Fruit fly (Drosophila melanogaster): ENCODE data around the gene CG31103.

The CG31103 gene

dm6 chr3R:25219018-25219417 lies at the start of gene CG31103:
Gene CG31103, plus strand, starts transcription at chr3R:25219318.
- TF ChIP-seq usp (GFP tag; optimal IDR thresholded peaks at IDR 0.05) (no peak), CG8478 (optimal IDR thresholded peaks at IDR 0.05) (no peak), psq (optimal IDR thresholded peaks at IDR 0.05) (no peak)

- no peak for TF ChIP-seq EcR (GFP tag; optimal IDR thresholded peaks at IDR 0.05)
- no peak for TF ChIP-seq pan (optimal IDR thresholded peaks at IDR 0.05)
- no peak for TF ChIP-seq CG8478 (optimal IDR thresholded peaks at IDR 0.05)
- no peak for TF ChIP-seq usp (GFP tag; optimal IDR thresholded peaks at IDR 0.05)
- TF ChIP-seq psq (optimal IDR thresholded peaks at IDR 0.05): no peak
- no peak for TF ChIP-seq Dll (optimal IDR thresholded peaks at IDR 0.05)
These were observed 46.8 kb upstream of the CG31103 start for dm6 chr3R:25172353-25172752.

- TF ChIP-seq Dll (optimal IDR thresholded peaks at IDR 0.05) (no peak), EcR (GFP tag; optimal IDR thresholded peaks at IDR 0.05) (no peak)
These were observed 46.1 kb upstream of the CG31103 start for dm6 chr3R:25172976-25173375.

dm6 chr3R:25174244-25174643 lies 44.9 kb upstream of the CG31103 start:
- TF ChIP-seq CG8478 (optimal IDR thresholded peaks at IDR 0.05) (no peak), pan (optimal IDR thresholded peaks at IDR 0.05) (peak; percentile 89), psq (optimal IDR thresholded peaks at IDR 0.05) (no peak), usp (GFP tag; optimal IDR thresholded peaks at IDR 0.05) (no peak), EcR (GFP tag; optimal IDR thresholded peaks at IDR 0.05) (no peak), Dll (optimal IDR thresholded peaks at IDR 0.05) (no peak)

dm6 chr3R:25176517-25176916 lies 42.6 kb upstream of the CG31103 start:
- TF ChIP-seq CG8478 (optimal IDR thresholded peaks at IDR 0.05) (no peak), Dll (optimal IDR thresholded peaks at IDR 0.05) (no peak), pan (optimal IDR thresholded peaks at IDR 0.05) (no peak), psq (optimal IDR thresholded peaks at IDR 0.05) (no peak), usp (GFP tag; optimal IDR thresholded peaks at IDR 0.05) (no peak), EcR (GFP tag; optimal IDR thresholded peaks at IDR 0.05) (no peak)

- TF ChIP-seq psq (optimal IDR thresholded peaks at IDR 0.05) (no peak), pan (optimal IDR thresholded peaks at IDR 0.05) (no peak), EcR (GFP tag; optimal IDR thresholded peaks at IDR 0.05) (no peak), CG8478 (optimal IDR thresholded peaks at IDR 0.05) (no peak), Dll (optimal IDR thresholded peaks at IDR 0.05) (no peak), usp (GFP tag; optimal IDR thresholded peaks at IDR 0.05) (no peak)
These were observed 41.7 kb upstream of the CG31103 start for dm6 chr3R:25177429-25177828.

dm6 chr3R:25178521-25178920 lies 40.6 kb upstream of the CG31103 start:
- TF ChIP-seq pan (optimal IDR thresholded peaks at IDR 0.05) (peak; percentile 32), CG8478 (optimal IDR thresholded peaks at IDR 0.05) (no peak), psq (optimal IDR thresholded peaks at IDR 0.05) (no peak)

dm6 chr3R:25181424-25181823 lies 37.7 kb upstream of the CG31103 start:
- TF ChIP-seq pan (optimal IDR thresholded peaks at IDR 0.05) (no peak), psq (optimal IDR thresholded peaks at IDR 0.05) (no peak), usp (GFP tag; optimal IDR thresholded peaks at IDR 0.05) (no peak), CG8478 (optimal IDR thresholded peaks at IDR 0.05) (no peak), EcR (GFP tag; optimal IDR thresholded peaks at IDR 0.05) (no peak), Dll (optimal IDR thresholded peaks at IDR 0.05) (no peak)

dm6 chr3R:25183484-25184442 lies 35.4 kb upstream of the CG31103 start, which contains the start of gene dan:
Gene dan, plus strand, starts transcription at chr3R:25184383.
- TF ChIP-seq usp (GFP tag; optimal IDR thresholded peaks at IDR 0.05) (no peak), Dll (optimal IDR thresholded peaks at IDR 0.05) (no peak), CG8478 (optimal IDR thresholded peaks at IDR 0.05) (no peak), EcR (GFP tag; optimal IDR thresholded peaks at IDR 0.05) (no peak), pan (optimal IDR thresholded peaks at IDR 0.05) (no peak), psq (optimal IDR thresholded peaks at IDR 0.05) (no peak)

- TF ChIP-seq CG8478 (optimal IDR thresholded peaks at IDR 0.05): peak; percentile 43
- no peak for TF ChIP-seq usp (GFP tag; optimal IDR thresholded peaks at IDR 0.05)
These were observed 34.6 kb upstream of the CG31103 start for dm6 chr3R:25184540-25184939.

- no peak for TF ChIP-seq Dll (optimal IDR thresholded peaks at IDR 0.05)
- no peak for TF ChIP-seq EcR (GFP tag; optimal IDR thresholded peaks at IDR 0.05)
- no peak for TF ChIP-seq psq (optimal IDR thresholded peaks at IDR 0.05)
These were observed 30.1 kb upstream of the CG31103 start for dm6 chr3R:25188990-25189389.

dm6 chr3R:25193726-25194204 lies 25.4 kb upstream of the CG31103 start, which contains the start of gene lobo:
Gene lobo, minus strand, starts transcription at chr3R:25193776.
- no peak for TF ChIP-seq usp (GFP tag; optimal IDR thresholded peaks at IDR 0.05)
- no peak for TF ChIP-seq Dll (optimal IDR thresholded peaks at IDR 0.05)
- no peak for TF ChIP-seq pan (optimal IDR thresholded peaks at IDR 0.05)
- no peak for TF ChIP-seq CG8478 (optimal IDR thresholded peaks at IDR 0.05)
- no peak for TF ChIP-seq EcR (GFP tag; optimal IDR thresholded peaks at IDR 0.05)
- TF ChIP-seq psq (optimal IDR thresholded peaks at IDR 0.05): no peak
